Fruit fly (Drosophila melanogaster) whole organism, adult: Measurements from ENCODE around the gene CG13367.

Experiments
- CG11617 ChIP-seq: fragments of 200-800 bp; sonication (Bioruptor generic); optimal IDR thresholded peaks from 2 replicates; lab custom pipeline; 2017; ENCODE audit warnings: mild to moderate bottlenecking, missing biosample characterization, missing genetic modification reagents, missing genetic modification characterization
- CG12768 ChIP-seq: fragments of 200-800 bp; sonication (Bioruptor generic); optimal IDR thresholded peaks from 2 replicates; lab custom pipeline; 2017; ENCODE audit warnings: missing biosample characterization, missing genetic modification characterization, mild to moderate bottlenecking, moderate library complexity, missing genetic modification reagents
- CG14711 ChIP-seq: fragments of 200-800 bp; sonication (Bioruptor generic); optimal IDR thresholded peaks from 2 replicates; lab custom pipeline; 2018; ENCODE audit warnings: missing biosample characterization, mild to moderate bottlenecking, missing genetic modification characterization, moderate library complexity
- CG1620 ChIP-seq: fragments of 200-800 bp; sonication (Bioruptor generic); optimal IDR thresholded peaks from 2 replicates; lab custom pipeline; 2016; ENCODE audit warnings: missing biosample characterization, missing genetic modification characterization
- CG33017 ChIP-seq: fragments of 200-800 bp; sonication (Bioruptor generic); optimal IDR thresholded peaks from 2 replicates; lab custom pipeline; 2018; ENCODE audit warnings: missing biosample characterization, mild to moderate bottlenecking, missing genetic modification characterization, moderate library complexity
- CG5204 ChIP-seq: fragments of 200-800 bp; sonication (Bioruptor generic); optimal IDR thresholded peaks from 2 replicates; lab custom pipeline; 2016; ENCODE audit warnings: missing biosample characterization, missing genetic modification characterization
- CG7045 ChIP-seq: fragments of 200-800 bp; sonication (Bioruptor generic); optimal IDR thresholded peaks from 2 replicates; lab custom pipeline; 2017; ENCODE audit warnings: missing biosample characterization, mild to moderate bottlenecking, missing genetic modification characterization
- CG7101 ChIP-seq: fragments of 200-800 bp; sonication (Bioruptor generic); optimal IDR thresholded peaks from 2 replicates; lab custom pipeline; 2018; ENCODE audit warnings: missing biosample characterization, mild to moderate bottlenecking, missing genetic modification characterization, moderate library complexity
- Clk ChIP-seq: fragments of 200-800 bp; sonication (Bioruptor generic); optimal IDR thresholded peaks from 2 replicates; lab custom pipeline; 2017; ENCODE audit warnings: missing biosample characterization, missing genetic modification characterization
- Crg-1 ChIP-seq: fragments of 200-800 bp; sonication (Bioruptor generic); optimal IDR thresholded peaks from 2 replicates; lab custom pipeline; 2016; ENCODE audit warnings: missing biosample characterization, missing genetic modification characterization
- Hr96 ChIP-seq: fragments of 200-800 bp; sonication (Bioruptor generic); optimal IDR thresholded peaks from 2 replicates; lab custom pipeline; 2016; ENCODE audit warnings: missing biosample characterization, missing genetic modification characterization
- Mnt ChIP-seq: fragments of 200-800 bp; sonication (Bioruptor generic); optimal IDR thresholded peaks from 2 replicates; lab custom pipeline; 2016; ENCODE audit warnings: missing biosample characterization, mild to moderate bottlenecking, missing genetic modification characterization
- bab1 ChIP-seq: fragments of 200-800 bp; sonication (Bioruptor generic); optimal IDR thresholded peaks from 3 replicates; lab custom pipeline; 2019; ENCODE audit warnings: missing biosample characterization, mild to moderate bottlenecking, missing genetic modification characterization, moderate library complexity
- cic ChIP-seq: fragments of 200-800 bp; sonication (Bioruptor generic); optimal IDR thresholded peaks from 2 replicates; lab custom pipeline; 2017; ENCODE audit warnings: missing biosample characterization, mild to moderate bottlenecking, missing genetic modification characterization, moderate library complexity
- cnc ChIP-seq, 2 experiments: fragments of >200 bp; optimal IDR thresholded peaks; 2 replicates each; lab custom pipeline; 2017
- kay ChIP-seq: fragments of 200-800 bp; sonication (Bioruptor generic); peaks from one replicate; lab custom pipeline; 2016; ENCODE audit warnings: missing biosample characterization, missing genetic modification characterization, borderline replicate concordance
- ovo ChIP-seq: fragments of 200-800 bp; sonication (Bioruptor generic); optimal IDR thresholded peaks from 2 replicates; lab custom pipeline; 2016; ENCODE audit warnings: missing biosample characterization, missing genetic modification characterization
- pad ChIP-seq: fragments of 200-800 bp; sonication (Bioruptor generic); optimal IDR thresholded peaks from 3 replicates; lab custom pipeline; 2017; ENCODE audit warnings: missing biosample characterization, missing genetic modification characterization, mild to moderate bottlenecking, moderate library complexity, missing genetic modification reagents
- tj ChIP-seq: fragments of 200-800 bp; sonication (Bioruptor generic); optimal IDR thresholded peaks from 3 replicates; lab custom pipeline; 2017; ENCODE audit warnings: missing biosample characterization, mild to moderate bottlenecking, missing genetic modification characterization, moderate library complexity
- toe ChIP-seq: fragments of 200-800 bp; sonication (Bioruptor generic); optimal IDR thresholded peaks from 2 replicates; lab custom pipeline; 2016; ENCODE audit warnings: missing biosample characterization, missing genetic modification characterization

Gene CG13367

dm6 chrX:617477-617795, 27.1 kb upstream of the CG13367 start:
- peak; percentile 19 for TF ChIP-seq tj (GFP tag; lab: Kevin White, UChicago)
- TF ChIP-seq ovo (GFP tag; lab: Kevin White, UChicago), result no peak
- TF ChIP-seq bab1, result peak; percentile 28
- no peak for TF ChIP-seq cnc (optimal IDR thresholded peaks at IDR 0.05; lab: Kevin White, UChicago)
- TF ChIP-seq Hr96 (GFP tag; lab: Kevin White, UChicago), result no peak
- peak; percentile 47 for TF ChIP-seq Crg-1
- TF ChIP-seq CG5204 (GFP tag; lab: Kevin White, UChicago), result no peak
- peak; percentile 2 for TF ChIP-seq Mnt (GFP tag; lab: Kevin White, UChicago)
- TF ChIP-seq CG7101 (tag; lab: Kevin White, UChicago), result no peak
- TF ChIP-seq CG7045 (GFP tag; lab: Kevin White, UChicago), result no peak
- TF ChIP-seq CG14711 (tag; lab: Kevin White, UChicago), result no peak
- peak; percentile 24 for TF ChIP-seq CG1620 (GFP tag; lab: Kevin White, UChicago)

DNA sequence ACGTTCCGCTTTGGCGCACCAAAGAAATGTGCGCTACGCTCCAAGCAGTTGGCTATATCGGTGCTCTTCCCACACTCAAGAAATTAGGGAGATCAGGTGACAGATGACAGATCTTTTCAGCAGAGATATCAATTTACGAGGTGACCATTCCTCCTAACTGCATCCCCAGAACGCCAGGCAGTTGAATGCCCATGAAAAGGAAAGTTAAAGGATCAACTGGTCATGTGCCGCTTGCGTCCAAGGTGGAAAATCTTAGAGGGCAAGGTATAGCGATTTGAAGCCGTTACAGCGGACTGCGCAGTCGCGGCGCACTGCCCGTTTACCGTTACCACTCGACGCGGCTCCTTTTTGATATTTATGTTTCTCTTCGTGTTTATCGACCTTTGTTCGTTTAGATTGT, 26.0 kb upstream of the CG13367 start:
- peak; percentile 66 for TF ChIP-seq ovo (GFP tag; lab: Kevin White, UChicago)
- TF ChIP-seq bab1, result peak; percentile 27
- TF ChIP-seq kay (GFP tag; lab: Kevin White, UChicago), result no peak

- TF ChIP-seq cnc (optimal IDR thresholded peaks at IDR 0.05; lab: Kevin White, UChicago) (no peak), CG7101 (tag; lab: Kevin White, UChicago) (no peak), CG33017 (no peak), ovo (GFP tag; lab: Kevin White, UChicago) (peak; percentile 82), toe (GFP tag; lab: Kevin White, UChicago) (no peak), tj (GFP tag; lab: Kevin White, UChicago) (no peak), Clk (GFP tag; lab: Kevin White, UChicago) (no peak), pad (GFP tag; lab: Kevin White, UChicago) (peak; percentile 94), bab1 (no peak), cic (no peak), kay (GFP tag; lab: Kevin White, UChicago) (no peak), CG12768 (GFP tag; lab: Kevin White, UChicago) (no peak), CG14711 (tag; lab: Kevin White, UChicago) (no peak)
These were observed 25.1 kb upstream of the CG13367 start for dm6 chrX:619220-620101.

DNA sequence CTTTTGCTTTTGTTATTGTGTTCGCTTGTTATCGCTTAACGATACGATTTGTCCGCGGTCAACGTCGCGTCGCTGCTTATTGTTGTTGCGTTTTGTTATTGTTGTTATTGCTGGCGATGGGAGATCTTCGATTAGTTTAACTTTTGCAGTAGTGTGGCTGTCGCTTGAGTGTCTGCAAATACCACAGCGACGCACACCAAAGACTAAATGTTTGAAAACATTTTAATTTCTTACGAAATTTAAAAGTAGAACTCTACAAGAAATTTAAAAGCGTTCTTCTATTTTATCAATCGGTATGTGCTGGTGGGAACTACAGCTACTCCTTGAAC, 24.5 kb upstream of the CG13367 start, which contains the start of gene spdi:
Gene spdi, minus strand, starts transcription at position 94 of the 329 bp plus-strand sequence.
- no peak for TF ChIP-seq CG7045 (GFP tag; lab: Kevin White, UChicago)
- no peak for TF ChIP-seq ovo (GFP tag; lab: Kevin White, UChicago)
- peak; percentile 6 for TF ChIP-seq tj (GFP tag; lab: Kevin White, UChicago)
- TF ChIP-seq bab1, result peak; percentile 50
- TF ChIP-seq toe (GFP tag; lab: Kevin White, UChicago), result no peak
- no peak for TF ChIP-seq pad (GFP tag; lab: Kevin White, UChicago)

DNA sequence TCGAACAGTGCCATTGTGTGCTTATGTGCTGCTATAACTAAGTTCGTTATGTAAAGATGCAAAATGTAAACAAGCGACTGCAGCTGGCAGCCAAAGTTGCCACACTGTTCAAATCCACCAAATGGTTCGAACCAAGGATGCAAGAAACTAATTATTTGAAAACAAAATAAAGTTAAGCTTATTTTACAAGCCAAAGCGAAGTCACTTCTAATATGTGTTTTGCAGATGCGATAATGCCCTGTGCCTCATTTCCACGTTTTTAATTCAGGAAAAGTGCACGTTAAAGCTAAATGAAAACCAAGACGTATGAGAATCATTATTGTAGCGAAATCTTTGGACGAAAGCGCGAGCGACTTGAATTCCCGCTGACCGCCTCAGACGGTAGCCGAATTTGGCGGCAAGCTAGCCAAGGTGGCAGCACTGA, 23.4 kb upstream of the CG13367 start, which contains the start of the genes CG13365 and Vsp37A:
Gene CG13365, minus strand, starts transcription at position 84 of the 424 bp plus-strand sequence.
Gene Vsp37A, plus strand, starts transcription at position 399 of the 424 bp plus-strand sequence.
- TF ChIP-seq CG33017 (no peak), CG1620 (GFP tag; lab: Kevin White, UChicago) (peak; percentile 83), kay (GFP tag; lab: Kevin White, UChicago) (no peak), pad (GFP tag; lab: Kevin White, UChicago) (peak; percentile 38), CG7101 (tag; lab: Kevin White, UChicago) (peak; percentile 49), CG14711 (tag; lab: Kevin White, UChicago) (peak; percentile 15), ovo (GFP tag; lab: Kevin White, UChicago) (peak; percentile 60), cic (no peak), Clk (GFP tag; lab: Kevin White, UChicago) (no peak), Hr96 (GFP tag; lab: Kevin White, UChicago) (no peak), Crg-1 (peak; percentile 69), CG5204 (GFP tag; lab: Kevin White, UChicago) (no peak), toe (GFP tag; lab: Kevin White, UChicago) (peak; percentile 69), tj (GFP tag; lab: Kevin White, UChicago) (peak; percentile 41), bab1 (peak; percentile 47), Mnt (GFP tag; lab: Kevin White, UChicago) (peak; percentile 71), cnc (optimal IDR thresholded peaks at IDR 0.05; lab: Kevin White, UChicago) (no peak), CG7045 (GFP tag; lab: Kevin White, UChicago) (peak; percentile 48), CG11617 (GFP tag; lab: Kevin White, UChicago) (peak; percentile 78), CG12768 (GFP tag; lab: Kevin White, UChicago) (peak; percentile 1)

dm6 chrX:623357-623756, 21.2 kb upstream of the CG13367 start, which contains the start of gene CG13369:
CG13369 (plus strand) TSS chrX:623468.
- TF ChIP-seq toe (GFP tag; lab: Kevin White, UChicago) (no peak), bab1 (no peak), CG7101 (tag; lab: Kevin White, UChicago) (no peak)
